Worm (Caenorhabditis elegans) whole organism, L3 larva: ENCODE measurements around the gene F35H8.1.

Experiments used
- ZK546.5 ChIP-seq: sonication (generic microtip); optimal IDR thresholded peaks from 2 replicates; lab custom pipeline; 2017; ENCODE audit warnings: missing biosample characterization, missing genetic modification characterization
- aly-2 ChIP-seq: fragments of 150-350 bp; optimal IDR thresholded peaks from 2 replicates; lab custom pipeline; 2014; ENCODE audit warnings: missing biosample characterization, missing genetic modification characterization
- ceh-9 ChIP-seq: sonication (generic microtip); optimal IDR thresholded peaks from 2 replicates; lab custom pipeline; 2018; ENCODE audit warnings: missing biosample characterization, missing genetic modification characterization
- fkh-10 ChIP-seq: sonication (generic microtip); optimal IDR thresholded peaks from 2 replicates; lab custom pipeline; 2017; ENCODE audit warnings: missing biosample characterization, missing genetic modification reagents, missing genetic modification characterization
- lin-39 ChIP-seq: fragments of 150-350 bp; optimal IDR thresholded peaks from 2 replicates; lab custom pipeline; 2018; ENCODE audit warnings: missing biosample characterization, missing genetic modification reagents, missing genetic modification characterization
- mdl-1 ChIP-seq: fragments of 150-350 bp; optimal IDR thresholded peaks from 2 replicates; lab custom pipeline; 2014; ENCODE audit warnings: missing biosample characterization, missing genetic modification characterization
- mml-1 ChIP-seq: fragments of 150-350 bp; sonication (generic microtip); optimal IDR thresholded peaks from 3 replicates; lab custom pipeline; 2014; ENCODE audit warnings: missing biosample characterization, missing genetic modification characterization
- nfya-1 ChIP-seq: sonication (generic microtip); optimal IDR thresholded peaks from 2 replicates; lab custom pipeline; 2017; ENCODE audit warnings: missing genetic modification characterization, mild to moderate bottlenecking, missing compliant biosample characterization, antibody characterized with exemption, moderate library complexity; ENCODE audit not compliant: insufficient read depth
- nhr-23 ChIP-seq: fragments of 150-350 bp; optimal IDR thresholded peaks from 2 replicates; lab custom pipeline; 2014; ENCODE audit warnings: missing biosample characterization, missing genetic modification reagents, missing genetic modification characterization
- pha-4 ChIP-seq: fragments of 150-350 bp; optimal IDR thresholded peaks from 2 replicates; lab custom pipeline; 2014; ENCODE audit warnings: missing biosample characterization, missing genetic modification reagents, missing genetic modification characterization
- pqm-1 ChIP-seq: fragments of 150-350 bp; optimal IDR thresholded peaks from 2 replicates; lab custom pipeline; 2017; ENCODE audit warnings: missing biosample characterization, missing genetic modification characterization, inconsistent platforms
- snpc-4 ChIP-seq: fragments of 150-350 bp; optimal IDR thresholded peaks from 2 replicates; lab custom pipeline; 2014; ENCODE audit warnings: missing biosample characterization, missing genetic modification characterization
- ztf-11 ChIP-seq: fragments of 150-350 bp; optimal IDR thresholded peaks from 2 replicates; lab custom pipeline; 2014; ENCODE audit warnings: missing biosample characterization, missing genetic modification characterization
- ztf-4 ChIP-seq: fragments of 150-350 bp; optimal IDR thresholded peaks from 2 replicates; lab custom pipeline; 2014; ENCODE audit warnings: missing biosample characterization, missing genetic modification characterization

DNA sequence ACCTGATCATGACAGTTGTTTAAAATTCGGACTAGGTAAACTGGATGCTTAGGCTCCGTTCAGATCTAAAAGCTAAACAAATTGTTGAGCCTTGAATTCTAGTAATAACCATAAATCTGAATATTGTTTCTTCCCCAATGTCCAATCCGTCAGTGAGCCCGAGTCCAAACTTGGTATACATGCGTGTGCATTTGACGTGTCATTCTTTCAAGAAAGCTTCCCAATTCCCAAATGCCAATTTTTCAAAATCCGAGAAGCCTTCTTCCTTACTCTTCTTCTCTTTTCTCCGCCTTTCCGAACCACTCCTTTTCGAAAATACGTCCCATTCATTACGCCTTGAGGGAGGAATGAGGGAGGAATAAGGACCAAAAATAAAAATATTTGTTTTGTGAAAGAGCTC lies 23.6 kb upstream of the F35H8.1 start:
- TF ChIP-seq mdl-1 (no peak), nhr-23 (tag; lab: Kevin White, UChicago) (no peak), ZK546.5 (tag; lab: Kevin White, UChicago) (no peak), ztf-4 (tag; lab: Kevin White, UChicago) (no peak), ceh-9 (no peak), ztf-11 (no peak), snpc-4 (tag; lab: Kevin White, UChicago) (no peak), nfya-1 (tag; lab: Kevin White, UChicago) (no peak), pqm-1 (no peak), fkh-10 (no peak), mml-1 (no peak), pha-4 (tag; lab: Kevin White, UChicago) (no peak), aly-2 (tag; lab: Kevin White, UChicago) (no peak), lin-39 (tag; lab: Kevin White, UChicago) (peak; percentile 64)
